Worm (Caenorhabditis elegans) whole organism, early embryonic: ENCODE measurements around the gene tank-1.

ENCODE experiments used
- B0310.2 ChIP-seq: sonication (generic microtip); optimal IDR thresholded peaks from 2 replicates; lab custom pipeline; 2016; ENCODE audit warnings: mild to moderate bottlenecking, missing genetic modification characterization, missing compliant biosample characterization
- aly-1 ChIP-seq: sonication (generic microtip); optimal IDR thresholded peaks from 2 replicates; lab custom pipeline; 2016; ENCODE audit warnings: missing genetic modification characterization, missing compliant biosample characterization
- ama-1 ChIP-seq: fragments of 150-350 bp; optimal IDR thresholded peaks from 2 replicates; lab custom pipeline; 2014
- ceh-13 ChIP-seq: fragments of 200-800 bp; sonication (Bioruptor generic); optimal IDR thresholded peaks from 2 replicates; lab custom pipeline; 2018; ENCODE audit warnings: mild to moderate bottlenecking, missing genetic modification characterization, missing compliant biosample characterization
- ceh-36 ChIP-seq: sonication (generic microtip); optimal IDR thresholded peaks from 2 replicates; lab custom pipeline; 2016; ENCODE audit warnings: missing genetic modification characterization, inconsistent platforms, missing compliant biosample characterization
- ets-7 ChIP-seq: sonication (generic microtip); optimal IDR thresholded peaks from 2 replicates; lab custom pipeline; 2016; ENCODE audit warnings: missing genotype, missing genetic modification characterization, missing compliant biosample characterization
- flt-1 ChIP-seq: fragments of 200-800 bp; sonication (Bioruptor generic); IDR thresholded peaks from 2 replicates; pipeline ENCODE4 v1.3.6; 2022; ENCODE audit warnings: missing genetic modification characterization, missing compliant biosample characterization
- hmbx-1 ChIP-seq: sonication (generic microtip); optimal IDR thresholded peaks from 2 replicates; lab custom pipeline; 2016; ENCODE audit warnings: mild to moderate bottlenecking, missing genetic modification characterization, missing compliant biosample characterization
- pes-1 ChIP-seq: fragments of 200-800 bp; sonication (Bioruptor generic); IDR thresholded peaks from 2 replicates; pipeline ENCODE4 v1.3.6; 2022; ENCODE audit warnings: missing genetic modification reagents, missing genetic modification characterization, missing compliant biosample characterization
- scrt-1 ChIP-seq: fragments of 200-800 bp; sonication (Bioruptor generic); IDR thresholded peaks from 2 replicates; pipeline ENCODE4 v1.3.6; 2022; ENCODE audit warnings: missing genetic modification characterization, missing compliant biosample characterization
- sea-1 ChIP-seq: fragments of 200-800 bp; sonication (Bioruptor generic); conservative IDR thresholded peaks from 2 replicates; pipeline ENCODE4 v1.3.6; 2022; ENCODE audit warnings: missing genetic modification characterization, missing compliant biosample characterization
- tbx-11 ChIP-seq: fragments of 200-800 bp; sonication (Bioruptor generic); IDR thresholded peaks from 2 replicates; pipeline ENCODE4 v1.3.6; 2022; ENCODE audit warnings: missing genetic modification characterization, missing compliant biosample characterization
- tbx-37 ChIP-seq: fragments of 200-800 bp; sonication (Bioruptor generic); conservative IDR thresholded peaks from 2 replicates; pipeline ENCODE4 v1.3.6; 2022; ENCODE audit warnings: missing genetic modification reagents, missing genetic modification characterization, missing compliant biosample characterization
- tra-4 ChIP-seq: sonication (generic microtip); optimal IDR thresholded peaks from 2 replicates; lab custom pipeline; 2017; ENCODE audit warnings: missing genetic modification characterization, missing compliant biosample characterization

DNA sequence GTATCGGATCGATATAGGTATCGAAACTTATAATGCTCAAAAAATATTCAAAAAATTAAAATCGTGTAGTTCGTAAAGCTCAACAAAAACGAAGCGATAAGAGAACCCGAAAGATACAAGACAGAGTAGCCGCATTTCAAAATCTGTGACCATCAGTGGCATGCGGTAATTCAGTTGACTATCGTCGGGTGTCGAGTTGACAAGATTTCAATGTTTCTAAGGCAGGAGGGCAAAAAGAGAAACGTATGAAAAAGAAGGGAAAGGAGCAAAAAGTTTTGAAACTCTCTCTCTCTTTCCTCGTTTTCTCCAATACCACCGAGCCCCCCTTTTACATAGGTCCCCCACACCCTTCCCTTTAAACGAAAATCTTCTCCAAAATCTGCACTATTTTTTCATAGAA is 36.3 kb upstream of the tank-1 start:
- TF ChIP-seq hmbx-1 (tag; lab: Kevin White, UChicago) (no peak), flt-1 (GFP tag; lab: Robert Waterston, UW) (no peak), ets-7 (tag; lab: Kevin White, UChicago) (no peak), pes-1 (GFP tag; lab: Robert Waterston, UW) (no peak), tbx-11 (GFP tag; lab: Robert Waterston, UW) (no peak), ceh-13 (no peak), ceh-36 (tag; lab: Kevin White, UChicago) (no peak), scrt-1 (GFP tag; lab: Robert Waterston, UW) (no peak), ama-1 (no peak), tra-4 (tag; lab: Kevin White, UChicago) (no peak), aly-1 (tag; lab: Kevin White, UChicago) (no peak), B0310.2 (tag; lab: Kevin White, UChicago) (no peak), tbx-37 (GFP tag; lab: Robert Waterston, UW) (no peak), sea-1 (GFP tag; lab: Robert Waterston, UW) (no peak)
